Worm (Caenorhabditis elegans) whole organism, L1 larva: Measurements from ENCODE around the gene K12H6.6.

Source experiments
- hlh-4 ChIP-seq: sonication (generic microtip); optimal IDR thresholded peaks from 2 replicates; lab custom pipeline; 2016; ENCODE audit warnings: mild to moderate bottlenecking, missing genetic modification characterization, missing compliant biosample characterization
- isw-1 ChIP-seq: fragments of 200-800 bp; sonication (Bioruptor generic); IDR thresholded peaks from 2 replicates; pipeline ENCODE4 v1.3.6; 2022; ENCODE audit warnings: missing genetic modification characterization, missing compliant biosample characterization
- lir-3 ChIP-seq: sonication (generic microtip); optimal IDR thresholded peaks from 2 replicates; lab custom pipeline; 2016; ENCODE audit warnings: mild to moderate bottlenecking, missing genetic modification characterization, moderate library complexity, missing compliant biosample characterization; ENCODE audit not compliant: poor library complexity
- nhr-11 ChIP-seq: fragments of 150-350 bp; optimal IDR thresholded peaks from 2 replicates; lab custom pipeline; 2014; ENCODE audit warnings: missing biosample characterization, missing genetic modification characterization
- ztf-11 ChIP-seq, 2 experiments: sonication (generic microtip); optimal IDR thresholded peaks; 2 replicates each; lab custom pipeline; 2016 to 2017; ENCODE audit warnings: missing genetic modification characterization in 2 of 2, missing biosample characterization in 1 of 2, missing compliant biosample characterization in 1 of 2

DNA sequence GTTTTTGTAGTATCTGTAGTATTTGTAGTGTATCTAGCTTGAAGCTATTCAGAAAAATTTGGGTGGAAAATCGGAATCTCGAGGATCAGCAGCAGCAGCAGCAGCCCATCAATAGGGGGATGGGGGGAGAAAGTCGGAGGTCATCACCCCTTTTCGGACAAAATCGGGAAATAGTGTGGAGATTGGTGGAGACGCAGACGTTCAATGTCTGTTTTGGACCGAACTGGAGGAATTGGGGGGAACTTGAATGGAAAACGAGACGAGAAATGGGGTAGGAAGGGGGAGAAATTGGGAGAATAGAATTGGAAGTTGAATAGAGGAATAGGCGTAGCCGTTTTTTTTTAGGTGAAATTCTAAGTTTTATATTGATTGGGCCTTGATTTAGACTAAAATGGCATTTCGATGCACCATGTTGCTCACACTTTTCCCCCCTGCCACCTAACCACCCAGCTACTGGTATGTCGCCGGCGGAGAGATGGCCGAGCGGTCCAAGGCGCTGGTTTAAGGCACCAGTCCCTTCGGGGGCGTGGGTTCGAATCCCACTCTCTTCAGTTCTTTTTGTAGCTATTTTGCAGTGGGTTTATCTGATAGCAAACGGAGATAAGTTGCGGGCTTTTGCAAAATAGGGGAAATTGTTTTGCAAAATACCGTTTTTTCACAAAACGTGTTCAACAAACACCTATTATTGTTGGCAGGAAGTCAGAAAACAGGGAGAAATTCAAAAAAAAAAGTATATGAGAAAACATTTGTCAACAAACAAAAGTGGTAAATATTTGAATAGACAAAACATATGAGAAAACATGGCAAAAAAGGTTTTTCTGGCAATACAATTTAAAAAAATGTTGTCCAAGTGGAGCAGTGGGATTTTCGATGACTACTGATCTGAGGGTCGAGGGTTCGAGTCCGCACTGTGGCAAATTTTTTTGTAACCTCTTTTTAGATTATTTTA lies 29.1 kb upstream of the K12H6.6 start:
- no peak for TF ChIP-seq hlh-4 (tag; lab: Kevin White, UChicago)
- no peak for TF ChIP-seq lir-3 (tag; lab: Kevin White, UChicago)
- TF ChIP-seq isw-1 (GFP tag; lab: Robert Waterston, UW): no peak
- no peak for TF ChIP-seq ztf-11 (tag; optimal IDR thresholded peaks at IDR 0.05; lab: Kevin White, UChicago)
- TF ChIP-seq nhr-11 (tag; lab: Kevin White, UChicago): no peak
